Worm (Caenorhabditis elegans): ENCODE results near the gene cox-6C.

ce11 chrIV:149794-150193, 23.3 kb downstream of the cox-6C start:
- no peak for TF ChIP-seq dao-5 (tag; optimal IDR thresholded peaks at IDR 0.05)
- TF ChIP-seq him-1 (tag; optimal IDR thresholded peaks at IDR 0.05) = no peak
